Fruit fly (Drosophila melanogaster) whole organism, embryonic: ENCODE results near the gene Pex3.
A peak's percentile ranks its signal among the peaks of the same experiment; 100 is the strongest.

Source experiments
- ATbp ChIP-seq: fragments of 200-800 bp; sonication (Bioruptor generic); optimal IDR thresholded peaks from 2 replicates; lab custom pipeline; 2017; ENCODE audit warnings: missing biosample characterization, mild to moderate bottlenecking, missing genetic modification characterization, missing genetic modification reagents
- Abd-B ChIP-seq: fragments of 200-800 bp; sonication (Bioruptor generic); optimal IDR thresholded peaks from 2 replicates; lab custom pipeline; 2018; ENCODE audit warnings: missing biosample characterization, mild to moderate bottlenecking, missing genetic modification characterization, moderate library complexity
- BEAF-32 ChIP-seq: fragments of 200-800 bp; sonication (Bioruptor generic); optimal IDR thresholded peaks from 3 replicates; lab custom pipeline; 2017; ENCODE audit warnings: missing biosample characterization, missing genetic modification characterization, mild to moderate bottlenecking, moderate library complexity, missing genetic modification reagents
- CG10267 ChIP-seq: fragments of 200-800 bp; sonication (Bioruptor generic); optimal IDR thresholded peaks from 2 replicates; lab custom pipeline; 2018; ENCODE audit warnings: missing biosample characterization, mild to moderate bottlenecking, missing genetic modification characterization, moderate library complexity
- CG10321 ChIP-seq: fragments of 200-800 bp; sonication (Bioruptor generic); IDR thresholded peaks from 2 replicates; pipeline ENCODE4 v1.3.6; 2022; ENCODE audit warnings: missing biosample characterization, missing genetic modification characterization
- CG10959 ChIP-seq: fragments of 200-800 bp; sonication (Bioruptor generic); IDR thresholded peaks from 2 replicates; pipeline ENCODE4 v1.3.6; 2022; ENCODE audit warnings: missing biosample characterization, missing genetic modification characterization
- CG10979 ChIP-seq: fragments of 200-800 bp; sonication (Bioruptor generic); optimal IDR thresholded peaks from 2 replicates; lab custom pipeline; 2018; ENCODE audit warnings: missing biosample characterization, mild to moderate bottlenecking, missing genetic modification characterization, moderate library complexity
- CG1233 ChIP-seq: fragments of 200-800 bp; sonication (Bioruptor generic); optimal IDR thresholded peaks from 4 replicates; lab custom pipeline; 2018; ENCODE audit warnings: missing biosample characterization, mild to moderate bottlenecking, missing genetic modification characterization
- CG12744 ChIP-seq: fragments of 200-800 bp; sonication (Bioruptor generic); optimal IDR thresholded peaks from 2 replicates; lab custom pipeline; 2016; ENCODE audit warnings: missing biosample characterization, missing genetic modification characterization
- CG15601 ChIP-seq: fragments of 200-800 bp; sonication (Bioruptor generic); optimal IDR thresholded peaks from 3 replicates; lab custom pipeline; 2019; ENCODE audit warnings: missing biosample characterization, mild to moderate bottlenecking, missing genetic modification characterization, moderate library complexity
- CG17328 ChIP-seq: fragments of 200-800 bp; sonication (Bioruptor generic); IDR thresholded peaks from 2 replicates; pipeline ENCODE4 v1.3.6; 2022; ENCODE audit warnings: missing biosample characterization, missing genetic modification characterization
- CG30431 ChIP-seq: fragments of 200-800 bp; sonication (Bioruptor generic); optimal IDR thresholded peaks from 2 replicates; lab custom pipeline; 2017; ENCODE audit warnings: missing biosample characterization, missing genetic modification characterization
- CG31388 ChIP-seq: fragments of 200-800 bp; sonication (Bioruptor generic); optimal IDR thresholded peaks from 2 replicates; lab custom pipeline; 2016; ENCODE audit warnings: missing biosample characterization, missing genetic modification characterization
- CG5245 ChIP-seq: fragments of 200-800 bp; sonication (Bioruptor generic); optimal IDR thresholded peaks from 3 replicates; lab custom pipeline; 2016; ENCODE audit warnings: missing biosample characterization, missing genetic modification characterization
- CG6175 ChIP-seq: fragments of 200-800 bp; sonication (Bioruptor generic); IDR thresholded peaks from 3 replicates; pipeline ENCODE4 v1.3.6; 2022; ENCODE audit warnings: missing biosample characterization, missing genetic modification characterization
- CG6689 ChIP-seq: fragments of 200-800 bp; sonication (Bioruptor generic); IDR thresholded peaks from 2 replicates; pipeline ENCODE4 v1.3.6; 2022; ENCODE audit warnings: missing biosample characterization, missing genetic modification characterization
- CG7839 ChIP-seq: fragments of 200-800 bp; sonication (Bioruptor generic); optimal IDR thresholded peaks from 3 replicates; lab custom pipeline; 2018; ENCODE audit warnings: missing biosample characterization, mild to moderate bottlenecking, missing genetic modification characterization, moderate library complexity
- CG7987 ChIP-seq: fragments of 200-800 bp; sonication (Bioruptor generic); optimal IDR thresholded peaks from 2 replicates; lab custom pipeline; 2018; ENCODE audit warnings: missing biosample characterization, mild to moderate bottlenecking, missing genetic modification characterization, moderate library complexity
- CG9437 ChIP-seq: fragments of 200-800 bp; sonication (Bioruptor generic); optimal IDR thresholded peaks from 2 replicates; lab custom pipeline; 2018; ENCODE audit warnings: missing biosample characterization, mild to moderate bottlenecking, missing genetic modification characterization
- CoRest ChIP-seq: fragments of 200-800 bp; sonication (Bioruptor generic); optimal IDR thresholded peaks from 3 replicates; lab custom pipeline; 2018; ENCODE audit warnings: missing biosample characterization, mild to moderate bottlenecking, missing genetic modification characterization, moderate library complexity
- E2f1 ChIP-seq: fragments of 200-800 bp; sonication (Bioruptor generic); IDR thresholded peaks from 2 replicates; pipeline ENCODE4 v1.3.6; 2022; ENCODE audit warnings: missing biosample characterization, missing genetic modification characterization
- ERR ChIP-seq: fragments of 200-800 bp; sonication (Bioruptor generic); optimal IDR thresholded peaks from 2 replicates; lab custom pipeline; 2016; ENCODE audit warnings: missing biosample characterization, missing genetic modification characterization
- Fer3 ChIP-seq: fragments of 200-800 bp; sonication (Bioruptor generic); optimal IDR thresholded peaks from 2 replicates; lab custom pipeline; 2018; ENCODE audit warnings: missing biosample characterization, mild to moderate bottlenecking, missing genetic modification characterization, moderate library complexity
- Hey ChIP-seq: fragments of 200-800 bp; sonication (Bioruptor generic); optimal IDR thresholded peaks from 3 replicates; lab custom pipeline; 2018; ENCODE audit warnings: missing biosample characterization, mild to moderate bottlenecking, missing genetic modification characterization
- NfI ChIP-seq: fragments of 200-800 bp; sonication (Bioruptor generic); optimal IDR thresholded peaks from 3 replicates; lab custom pipeline; 2018; ENCODE audit warnings: missing biosample characterization, mild to moderate bottlenecking, missing genetic modification characterization, moderate library complexity
- Oaz ChIP-seq: fragments of 200-800 bp; sonication (Bioruptor generic); IDR thresholded peaks from 2 replicates; pipeline ENCODE4 v1.3.6; 2022; ENCODE audit warnings: missing biosample characterization, missing genetic modification characterization
- Ptx1 ChIP-seq: fragments of 200-800 bp; sonication (Bioruptor generic); IDR thresholded peaks from 2 replicates; pipeline ENCODE4 v1.3.6; 2022; ENCODE audit warnings: missing biosample characterization, missing genetic modification characterization
- Six4 ChIP-seq: fragments of 200-800 bp; sonication (Bioruptor generic); optimal IDR thresholded peaks from 2 replicates; lab custom pipeline; 2016; ENCODE audit warnings: missing biosample characterization, missing genetic modification characterization
- Xrp1 ChIP-seq: fragments of 200-800 bp; sonication (Bioruptor generic); IDR thresholded peaks from 2 replicates; pipeline ENCODE4 v1.3.6; 2022; ENCODE audit warnings: missing biosample characterization, missing genetic modification characterization
- az2 ChIP-seq: fragments of 200-800 bp; sonication (Bioruptor generic); optimal IDR thresholded peaks from 3 replicates; lab custom pipeline; 2016; ENCODE audit warnings: missing biosample characterization, missing genetic modification characterization
- bcd ChIP-seq: fragments of 200-800 bp; sonication (Bioruptor generic); optimal IDR thresholded peaks from 2 replicates; lab custom pipeline; 2017; ENCODE audit warnings: missing biosample characterization, mild to moderate bottlenecking, missing genetic modification characterization
- caup ChIP-seq: fragments of 200-800 bp; sonication (Bioruptor generic); optimal IDR thresholded peaks from 3 replicates; lab custom pipeline; 2017; ENCODE audit warnings: missing biosample characterization, mild to moderate bottlenecking, missing genetic modification characterization, moderate library complexity; ENCODE audit not compliant: severe bottlenecking
- cg ChIP-seq: fragments of 200-800 bp; sonication (Bioruptor generic); optimal IDR thresholded peaks from 3 replicates; lab custom pipeline; 2019; ENCODE audit warnings: missing biosample characterization, mild to moderate bottlenecking, missing genetic modification characterization, moderate library complexity
- croc ChIP-seq: fragments of 200-800 bp; sonication (Bioruptor generic); conservative IDR thresholded peaks from 3 replicates; pipeline ENCODE4 v1.3.6; 2022; ENCODE audit warnings: missing biosample characterization, missing genetic modification characterization
- esg ChIP-seq: fragments of 200-800 bp; sonication (Bioruptor generic); conservative IDR thresholded peaks from 2 replicates; pipeline ENCODE4 v1.3.6; 2022; ENCODE audit warnings: missing biosample characterization, missing genetic modification characterization
- ewg ChIP-seq: fragments of 200-800 bp; sonication (Bioruptor generic); optimal IDR thresholded peaks from 3 replicates; lab custom pipeline; 2017; ENCODE audit warnings: mild to moderate bottlenecking, missing biosample characterization, missing genetic modification reagents, missing genetic modification characterization
- fd102C ChIP-seq: fragments of 200-800 bp; sonication (Bioruptor generic); optimal IDR thresholded peaks from 2 replicates; lab custom pipeline; 2018; ENCODE audit warnings: missing biosample characterization, mild to moderate bottlenecking, missing genetic modification characterization, moderate library complexity
- inv ChIP-seq: fragments of 200-800 bp; sonication (Bioruptor generic); IDR thresholded peaks from 2 replicates; pipeline ENCODE4 v1.3.6; 2022; ENCODE audit warnings: missing biosample characterization, missing genetic modification characterization; ENCODE audit not compliant: partially characterized antibody
- lmd ChIP-seq: fragments of 200-800 bp; sonication (Bioruptor generic); IDR thresholded peaks from 2 replicates; pipeline ENCODE4 v1.3.6; 2022; ENCODE audit warnings: missing biosample characterization, missing genetic modification characterization
- p53 ChIP-seq: fragments of 200-800 bp; sonication (Bioruptor generic); optimal IDR thresholded peaks from 2 replicates; lab custom pipeline; 2016; ENCODE audit warnings: missing biosample characterization, missing genetic modification characterization
- peb ChIP-seq: fragments of 200-800 bp; sonication (Bioruptor generic); IDR thresholded peaks from 2 replicates; pipeline ENCODE4 v1.3.6; 2022; ENCODE audit warnings: missing biosample characterization, missing genetic modification characterization
- pho ChIP-seq: fragments of 200-800 bp; sonication (Bioruptor generic); optimal IDR thresholded peaks from 2 replicates; lab custom pipeline; 2016; ENCODE audit warnings: missing biosample characterization, missing genetic modification characterization
- row ChIP-seq: fragments of 200-800 bp; sonication (Bioruptor generic); IDR thresholded peaks from 3 replicates; pipeline ENCODE4 v1.3.6; 2022; ENCODE audit warnings: missing biosample characterization, missing genetic modification characterization
- sc ChIP-seq, 3 experiments: fragments of >200 bp in 2 of 3; fragments of 200-800 bp in 1 of 3; sonication (Bioruptor generic) in 1 of 3; optimal IDR thresholded peaks; 2 replicates in 2 of 3; 3 replicates in 1 of 3; lab custom pipeline; 2017; ENCODE audit warnings: mild to moderate bottlenecking in 1 of 3, missing biosample characterization in 1 of 3, missing genetic modification characterization in 1 of 3, missing genetic modification reagents in 1 of 3
- slbo ChIP-seq: fragments of 200-800 bp; sonication (Bioruptor generic); IDR thresholded peaks from 2 replicates; pipeline ENCODE4 v1.3.6; 2022; ENCODE audit warnings: missing biosample characterization, missing genetic modification characterization
- ssp ChIP-seq: fragments of 200-800 bp; sonication (Bioruptor generic); IDR thresholded peaks from 2 replicates; pipeline ENCODE4 v1.3.6; 2022; ENCODE audit warnings: missing biosample characterization, missing genetic modification characterization
- stwl ChIP-seq: fragments of 200-800 bp; sonication (Bioruptor generic); optimal IDR thresholded peaks from 3 replicates; lab custom pipeline; 2018; ENCODE audit warnings: missing biosample characterization, mild to moderate bottlenecking, missing genetic modification characterization, moderate library complexity
- tap ChIP-seq: fragments of 200-800 bp; optimal IDR thresholded peaks from 3 replicates; lab custom pipeline; 2019; ENCODE audit warnings: missing biosample characterization, mild to moderate bottlenecking, missing genetic modification characterization, moderate library complexity
- wdn ChIP-seq: fragments of 200-800 bp; sonication (Bioruptor generic); IDR thresholded peaks from 2 replicates; pipeline ENCODE4 v1.3.6; 2022; ENCODE audit warnings: missing biosample characterization, missing genetic modification characterization

The Pex3 gene

DNA sequence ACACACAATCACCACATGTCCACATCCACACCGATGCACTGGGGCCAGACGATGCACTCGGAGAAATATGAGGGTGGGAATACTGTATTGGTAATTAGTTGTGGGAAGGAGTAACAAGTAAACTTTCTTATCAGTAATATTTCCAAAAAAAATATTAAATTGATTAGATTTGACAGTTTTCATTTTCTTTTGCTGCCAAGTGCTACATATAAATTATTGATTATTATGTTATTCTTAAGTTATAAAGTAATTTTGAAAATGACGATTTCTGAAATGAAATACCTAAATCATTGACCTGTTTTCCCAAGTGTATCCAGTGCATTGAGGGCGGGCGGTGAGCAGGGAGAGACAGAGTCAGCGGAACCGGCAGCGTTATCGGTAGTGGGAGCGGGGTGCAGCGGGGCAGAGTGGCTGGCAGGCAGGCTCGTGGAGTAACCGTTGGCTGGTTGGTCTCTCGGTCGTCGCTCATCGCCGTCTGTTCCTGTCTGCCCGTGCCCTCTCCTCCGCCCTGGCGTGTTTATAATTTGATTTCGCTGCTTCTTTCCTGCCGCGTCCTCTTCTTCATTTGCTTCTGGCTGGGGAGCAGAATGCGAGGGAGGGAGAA is 36.3 kb upstream of the Pex3 start (continued):
- peak; percentile 31; the same call in 1 of the 2 replicates for TF ChIP-seq CG6689 (GFP tag; lab: Robert Waterston, UW)
- no peak for TF ChIP-seq stwl (tag; lab: Kevin White, UChicago)
- TF ChIP-seq slbo = no peak
- 0 out of 2 replicates have a peak, but pooled peaks have one; percentile 44 for TF ChIP-seq CG17328 (GFP tag; lab: Robert Waterston, UW)
- no peak for TF ChIP-seq Abd-B (GFP tag; lab: Kevin White, UChicago)
- TF ChIP-seq Fer3 = no peak
- TF ChIP-seq CG31388 (GFP tag; lab: Kevin White, UChicago) = no peak
- no peak for TF ChIP-seq CG6175 (GFP tag; lab: Robert Waterston, UW)
- peak; percentile 64 for TF ChIP-seq CG15601 (tag; lab: Kevin White, UChicago)
- TF ChIP-seq esg (GFP tag; lab: Robert Waterston, UW) = peak; percentile 43
- peak; percentile 52 for TF ChIP-seq CG9437 (GFP tag; lab: Kevin White, UChicago)
- TF ChIP-seq ewg (GFP tag; lab: Kevin White, UChicago) = peak; percentile 44
- TF ChIP-seq p53 (GFP tag; lab: Kevin White, UChicago) = no peak
- peak; percentile 60 for TF ChIP-seq CoRest (tag; lab: Kevin White, UChicago)
- no peak for TF ChIP-seq peb (GFP tag; lab: Robert Waterston, UW)
- peak; percentile 39 for TF ChIP-seq az2
- peak; percentile 45; the same call in 1 of the 2 replicates for TF ChIP-seq Ptx1 (GFP tag; lab: Robert Waterston, UW)
- TF ChIP-seq ATbp (GFP tag; lab: Kevin White, UChicago) = peak; percentile 40
- peak; percentile 47 for TF ChIP-seq Six4
- TF ChIP-seq CG10321 = no peak
- no peak for TF ChIP-seq inv (GFP tag; lab: Robert Waterston, UW)
- TF ChIP-seq CG10959 (GFP tag; lab: Robert Waterston, UW) = 0 out of 2 replicates have a peak, but pooled peaks have one; percentile 7
- TF ChIP-seq CG7839 (tag; lab: Kevin White, UChicago) = peak; percentile 68
- peak; percentile 68; the same call in 1 of the 2 replicates for TF ChIP-seq Xrp1 (GFP tag; lab: Robert Waterston, UW)
- no peak for TF ChIP-seq wdn (GFP tag; lab: Robert Waterston, UW)
- no peak for TF ChIP-seq Hey (tag; lab: Kevin White, UChicago)
- TF ChIP-seq fd102C = no peak
- TF ChIP-seq ssp (GFP tag; lab: Robert Waterston, UW) = 0 out of 2 replicates have a peak, but pooled peaks have one; percentile 16
- no peak for TF ChIP-seq Oaz (GFP tag; lab: Robert Waterston, UW)
- no peak for TF ChIP-seq caup (GFP tag; lab: Kevin White, UChicago)
- TF ChIP-seq sc (optimal IDR thresholded peaks at IDR 0.05; lab: Kevin White, UChicago) = no peak
- peak; percentile 45 for TF ChIP-seq sc (GFP tag; optimal IDR thresholded peaks at IDR 0.05; lab: Kevin White, UChicago)
- peak; percentile 14 for TF ChIP-seq CG30431
- TF ChIP-seq ERR (GFP tag; lab: Kevin White, UChicago) = no peak
- no peak for TF ChIP-seq CG12744 (GFP tag; lab: Kevin White, UChicago)
- TF ChIP-seq lmd (GFP tag; lab: Robert Waterston, UW) = peak; percentile 36
- TF ChIP-seq CG5245 (GFP tag; lab: Kevin White, UChicago) = peak; percentile 28
- TF ChIP-seq row (GFP tag; lab: Robert Waterston, UW) = peak; percentile 54; the same call in 2 of the 3 replicates
- peak; percentile 30; the same call in 1 of the 3 replicates for TF ChIP-seq croc (GFP tag; lab: Robert Waterston, UW)
- TF ChIP-seq bcd (GFP tag; lab: Kevin White, UChicago) = peak; percentile 57
- TF ChIP-seq cg (GFP tag; lab: Kevin White, UChicago) = peak; percentile 37
- TF ChIP-seq CG7987 (GFP tag; lab: Kevin White, UChicago) = no peak
- TF ChIP-seq CG1233 (GFP tag; lab: Kevin White, UChicago) = peak; percentile 24
- no peak for TF ChIP-seq pho (GFP tag; lab: Kevin White, UChicago)
- TF ChIP-seq tap (tag; lab: Kevin White, UChicago) = peak; percentile 32
- TF ChIP-seq NfI (GFP tag; lab: Kevin White, UChicago) = peak; percentile 40
- no peak for TF ChIP-seq BEAF-32 (GFP tag; lab: Kevin White, UChicago)
- peak; percentile 58 for TF ChIP-seq CG10267 (tag; lab: Kevin White, UChicago)
- no peak for TF ChIP-seq E2f1
- peak; percentile 80 for TF ChIP-seq CG10979
